Fruit fly (Drosophila melanogaster): ENCODE results near the gene Cyp12e1.
A peak's percentile ranks its signal among the peaks of the same experiment; 100 is the strongest.

Cyp12e1 gene

dm6 chr3R:10388128-10389026, 46.2 kb upstream of the Cyp12e1 start, which contains the start of gene cwo (continued):
- TF ChIP-seq Mad (GFP tag; optimal IDR thresholded peaks at IDR 0.05) (no peak), Rfx (GFP tag; IDR thresholded peaks at IDR 0.05) (no peak), fd96Cb (tag; optimal IDR thresholded peaks at IDR 0.05) (no peak), CG11456 (GFP tag; IDR thresholded peaks at IDR 0.05) (no peak), CG6765 (GFP tag; optimal IDR thresholded peaks at IDR 0.05) (no peak), caup (GFP tag; optimal IDR thresholded peaks at IDR 0.05; ENCODE audit: severe bottlenecking) (peak; percentile 24), CG14965 (GFP tag; optimal IDR thresholded peaks at IDR 0.05; ENCODE audit: borderline replicate concordance) (no peak), knrl (GFP tag; IDR thresholded peaks at IDR 0.05; ENCODE audit: partially characterized antibody) (no peak), CG6854 (GFP tag; optimal IDR thresholded peaks at IDR 0.05) (no peak), tup (GFP tag; optimal IDR thresholded peaks at IDR 0.05) (no peak), grau (tag; optimal IDR thresholded peaks at IDR 0.05) (peak; percentile 3), Hr3 (GFP tag; optimal IDR thresholded peaks at IDR 0.05) (no peak), ham (GFP tag; IDR thresholded peaks at IDR 0.05) (no peak), Mrtf (GFP tag; IDR thresholded peaks at IDR 0.05) (no peak), ATbp (GFP tag; optimal IDR thresholded peaks at IDR 0.05) (peak; percentile 77), CG11398 (GFP tag; optimal IDR thresholded peaks at IDR 0.05) (peak; percentile 29), yki (optimal IDR thresholded peaks at IDR 0.05) (no peak), Gug (GFP tag; IDR thresholded peaks at IDR 0.05) (peak; percentile 36; the same call in 1 of the 4 replicates), CG18011 (GFP tag; optimal IDR thresholded peaks at IDR 0.05) (no peak), C15 (GFP tag; IDR thresholded peaks at IDR 0.05) (no peak), CG15011 (GFP tag; optimal IDR thresholded peaks at IDR 0.05) (peak; percentile 17), CG7928 (GFP tag; optimal IDR thresholded peaks at IDR 0.05) (no peak), CG7839 (tag; optimal IDR thresholded peaks at IDR 0.05) (no peak), CG6254 (GFP tag; optimal IDR thresholded peaks at IDR 0.05) (peak; percentile 56), zf30C (GFP tag; optimal IDR thresholded peaks at IDR 0.05) (no peak), Pdp1 (GFP tag; optimal IDR thresholded peaks at IDR 0.05) (peak in 1 of 2 experiments; percentile 49), CG9727 (GFP tag; optimal IDR thresholded peaks at IDR 0.05) (peak; percentile 37), sug (tag; optimal IDR thresholded peaks at IDR 0.05) (peak; percentile 52), BtbVII (GFP tag; optimal IDR thresholded peaks at IDR 0.05) (peak; percentile 2), prd (optimal IDR thresholded peaks at IDR 0.05) (no peak), prd (GFP tag; IDR thresholded peaks at IDR 0.05) (no peak), Dll (GFP tag; IDR thresholded peaks at IDR 0.05; ENCODE audit: partially characterized antibody) (no peak), ab (GFP tag; optimal IDR thresholded peaks at IDR 0.05) (no peak), abd-A (tag; optimal IDR thresholded peaks at IDR 0.05) (peak; percentile 78), CG13424 (tag; optimal IDR thresholded peaks at IDR 0.05) (peak; percentile 19), CG2202 (tag; optimal IDR thresholded peaks at IDR 0.05) (peak; percentile 66), CG17912 (GFP tag; optimal IDR thresholded peaks at IDR 0.05) (no peak), CG4707 (GFP tag; optimal IDR thresholded peaks at IDR 0.05) (peak; percentile 8), CTCF (GFP tag; optimal IDR thresholded peaks at IDR 0.05) (no peak), cas (GFP tag; IDR thresholded peaks at IDR 0.05) (no peak), CG5245 (GFP tag; optimal IDR thresholded peaks at IDR 0.05) (no peak), exex (tag; optimal IDR thresholded peaks at IDR 0.05) (peak; percentile 28), stc (GFP tag; IDR thresholded peaks at IDR 0.05) (no peak), CG7745 (tag; optimal IDR thresholded peaks at IDR 0.05) (peak; percentile 2), CG10959 (GFP tag; IDR thresholded peaks at IDR 0.05) (no peak), CG15269 (tag; optimal IDR thresholded peaks at IDR 0.05) (no peak), gem (tag; optimal IDR thresholded peaks at IDR 0.05) (peak; percentile 14), Fer3 (tag; optimal IDR thresholded peaks at IDR 0.05) (peak; percentile 31), MTF-1 (GFP tag; optimal IDR thresholded peaks at IDR 0.05; ENCODE audit: borderline replicate concordance) (peak; percentile 48)

Measured in whole organism, embryonic.